Fruit fly (Drosophila melanogaster) whole organism, adult: Measurements from ENCODE around the gene CG13010.
A peak's percentile ranks its signal among the peaks of the same experiment; 100 is the strongest.

Source experiments
- CG11617 ChIP-seq: fragments of 200-800 bp; sonication (Bioruptor generic); optimal IDR thresholded peaks from 2 replicates; lab custom pipeline; 2017; ENCODE audit warnings: mild to moderate bottlenecking, missing biosample characterization, missing genetic modification reagents, missing genetic modification characterization
- CG12768 ChIP-seq: fragments of 200-800 bp; sonication (Bioruptor generic); optimal IDR thresholded peaks from 2 replicates; lab custom pipeline; 2017; ENCODE audit warnings: missing biosample characterization, missing genetic modification characterization, mild to moderate bottlenecking, moderate library complexity, missing genetic modification reagents
- CG14711 ChIP-seq: fragments of 200-800 bp; sonication (Bioruptor generic); optimal IDR thresholded peaks from 2 replicates; lab custom pipeline; 2018; ENCODE audit warnings: missing biosample characterization, mild to moderate bottlenecking, missing genetic modification characterization, moderate library complexity
- CG1620 ChIP-seq: fragments of 200-800 bp; sonication (Bioruptor generic); optimal IDR thresholded peaks from 2 replicates; lab custom pipeline; 2016; ENCODE audit warnings: missing biosample characterization, missing genetic modification characterization
- CG33017 ChIP-seq: fragments of 200-800 bp; sonication (Bioruptor generic); optimal IDR thresholded peaks from 2 replicates; lab custom pipeline; 2018; ENCODE audit warnings: missing biosample characterization, mild to moderate bottlenecking, missing genetic modification characterization, moderate library complexity
- CG5204 ChIP-seq: fragments of 200-800 bp; sonication (Bioruptor generic); optimal IDR thresholded peaks from 2 replicates; lab custom pipeline; 2016; ENCODE audit warnings: missing biosample characterization, missing genetic modification characterization
- CG7045 ChIP-seq: fragments of 200-800 bp; sonication (Bioruptor generic); optimal IDR thresholded peaks from 2 replicates; lab custom pipeline; 2017; ENCODE audit warnings: missing biosample characterization, mild to moderate bottlenecking, missing genetic modification characterization
- CG7101 ChIP-seq: fragments of 200-800 bp; sonication (Bioruptor generic); optimal IDR thresholded peaks from 2 replicates; lab custom pipeline; 2018; ENCODE audit warnings: missing biosample characterization, mild to moderate bottlenecking, missing genetic modification characterization, moderate library complexity
- Clk ChIP-seq: fragments of 200-800 bp; sonication (Bioruptor generic); optimal IDR thresholded peaks from 2 replicates; lab custom pipeline; 2017; ENCODE audit warnings: missing biosample characterization, missing genetic modification characterization
- Crg-1 ChIP-seq: fragments of 200-800 bp; sonication (Bioruptor generic); optimal IDR thresholded peaks from 2 replicates; lab custom pipeline; 2016; ENCODE audit warnings: missing biosample characterization, missing genetic modification characterization
- Hr96 ChIP-seq: fragments of 200-800 bp; sonication (Bioruptor generic); optimal IDR thresholded peaks from 2 replicates; lab custom pipeline; 2016; ENCODE audit warnings: missing biosample characterization, missing genetic modification characterization
- Mnt ChIP-seq: fragments of 200-800 bp; sonication (Bioruptor generic); optimal IDR thresholded peaks from 2 replicates; lab custom pipeline; 2016; ENCODE audit warnings: missing biosample characterization, mild to moderate bottlenecking, missing genetic modification characterization
- bab1 ChIP-seq: fragments of 200-800 bp; sonication (Bioruptor generic); optimal IDR thresholded peaks from 3 replicates; lab custom pipeline; 2019; ENCODE audit warnings: missing biosample characterization, mild to moderate bottlenecking, missing genetic modification characterization, moderate library complexity
- cic ChIP-seq: fragments of 200-800 bp; sonication (Bioruptor generic); optimal IDR thresholded peaks from 2 replicates; lab custom pipeline; 2017; ENCODE audit warnings: missing biosample characterization, mild to moderate bottlenecking, missing genetic modification characterization, moderate library complexity
- cnc ChIP-seq, 2 experiments: fragments of >200 bp; optimal IDR thresholded peaks; 2 replicates each; lab custom pipeline; 2017
- kay ChIP-seq: fragments of 200-800 bp; sonication (Bioruptor generic); peaks from one replicate; lab custom pipeline; 2016; ENCODE audit warnings: missing biosample characterization, missing genetic modification characterization, borderline replicate concordance
- ovo ChIP-seq: fragments of 200-800 bp; sonication (Bioruptor generic); optimal IDR thresholded peaks from 2 replicates; lab custom pipeline; 2016; ENCODE audit warnings: missing biosample characterization, missing genetic modification characterization
- pad ChIP-seq: fragments of 200-800 bp; sonication (Bioruptor generic); optimal IDR thresholded peaks from 3 replicates; lab custom pipeline; 2017; ENCODE audit warnings: missing biosample characterization, missing genetic modification characterization, mild to moderate bottlenecking, moderate library complexity, missing genetic modification reagents
- tj ChIP-seq: fragments of 200-800 bp; sonication (Bioruptor generic); optimal IDR thresholded peaks from 3 replicates; lab custom pipeline; 2017; ENCODE audit warnings: missing biosample characterization, mild to moderate bottlenecking, missing genetic modification characterization, moderate library complexity
- toe ChIP-seq: fragments of 200-800 bp; sonication (Bioruptor generic); optimal IDR thresholded peaks from 2 replicates; lab custom pipeline; 2016; ENCODE audit warnings: missing biosample characterization, missing genetic modification characterization

CG13010 gene

DNA sequence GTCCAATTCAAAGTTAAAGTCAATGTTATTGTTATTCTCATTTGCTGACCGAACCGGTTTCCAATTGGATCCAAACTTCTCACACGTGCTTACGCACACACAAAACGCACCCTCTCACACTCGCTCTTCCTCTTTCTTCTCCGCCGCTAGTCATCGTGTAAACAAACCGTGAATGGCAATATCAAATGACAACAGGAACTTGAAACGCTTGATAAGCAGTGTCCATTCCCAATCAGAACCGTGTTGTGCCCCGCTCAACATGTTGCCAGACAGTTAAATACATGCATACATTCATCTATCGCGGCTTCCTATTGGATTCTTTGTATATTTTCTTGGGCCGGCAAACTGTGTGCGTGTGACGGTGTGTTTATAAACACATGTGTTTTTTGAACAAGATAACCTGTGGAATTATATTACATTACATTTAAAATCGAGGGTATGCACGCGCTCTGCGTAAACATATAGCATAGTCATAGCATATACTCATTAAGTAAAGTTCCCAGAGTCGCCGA is 23.0 kb downstream of the CG13010 start:
- TF ChIP-seq bab1 (GFP tag; lab: Kevin White, UChicago), result peak; percentile 9
- TF ChIP-seq CG14711, result no peak
- TF ChIP-seq ovo (GFP tag; lab: Kevin White, UChicago), result peak; percentile 73
- TF ChIP-seq Crg-1 (GFP tag; lab: Kevin White, UChicago), result no peak
- no peak for TF ChIP-seq CG11617 (GFP tag; lab: Kevin White, UChicago)
- no peak for TF ChIP-seq CG7045 (GFP tag; lab: Kevin White, UChicago)
- TF ChIP-seq pad (GFP tag; lab: Kevin White, UChicago), result peak; percentile 5
- TF ChIP-seq tj (GFP tag; lab: Kevin White, UChicago), result peak; percentile 82
- peak; percentile 98 for TF ChIP-seq cic (GFP tag; lab: Kevin White, UChicago)
- peak; percentile 96 for TF ChIP-seq Mnt (GFP tag; lab: Kevin White, UChicago)
- TF ChIP-seq CG5204 (GFP tag; lab: Kevin White, UChicago), result no peak
- TF ChIP-seq cnc (optimal IDR thresholded peaks at IDR 0.05; lab: Kevin White, UChicago), result peak; percentile 43 to 44
- TF ChIP-seq CG7101 (tag; lab: Kevin White, UChicago), result peak; percentile 4
- no peak for TF ChIP-seq CG1620
- TF ChIP-seq toe (GFP tag; lab: Kevin White, UChicago), result no peak
- TF ChIP-seq Clk, result no peak
- no peak for TF ChIP-seq CG33017 (tag; lab: Kevin White, UChicago)
- TF ChIP-seq kay, result no peak
- no peak for TF ChIP-seq Hr96 (GFP tag; lab: Kevin White, UChicago)
- no peak for TF ChIP-seq CG12768

DNA sequence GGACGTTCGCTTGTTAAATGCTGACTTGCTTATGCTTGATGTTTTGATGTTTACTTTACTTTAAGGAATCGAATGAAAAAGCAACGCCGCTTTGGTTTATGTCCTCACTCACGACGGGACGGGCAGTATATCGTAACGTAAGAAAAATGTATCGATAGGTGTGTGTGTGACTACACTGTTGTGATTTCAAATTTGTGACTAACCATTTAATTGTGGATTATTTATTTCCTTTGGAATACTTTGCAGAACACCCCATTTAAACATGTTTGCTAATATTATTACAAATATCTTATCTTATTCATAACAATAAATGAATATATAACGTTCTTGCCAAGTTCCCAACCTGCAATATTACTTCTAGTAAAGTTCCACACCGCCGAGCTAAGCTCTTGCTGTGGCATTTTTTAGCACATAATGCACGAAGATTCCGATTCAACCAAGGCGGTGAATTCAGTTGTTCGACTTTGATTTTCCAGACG is 23.8 kb downstream of the CG13010 start, which contains the start of the genes Nemp and r:
Gene Nemp, minus strand, starts transcription at position 85 of the 479 bp plus-strand sequence.
Gene r, plus strand, starts transcription at position 429 of the 479 bp plus-strand sequence.
- TF ChIP-seq pad (GFP tag; lab: Kevin White, UChicago), result no peak
- TF ChIP-seq tj (GFP tag; lab: Kevin White, UChicago), result peak; percentile 44
- no peak for TF ChIP-seq cnc (optimal IDR thresholded peaks at IDR 0.05; lab: Kevin White, UChicago)

DNA sequence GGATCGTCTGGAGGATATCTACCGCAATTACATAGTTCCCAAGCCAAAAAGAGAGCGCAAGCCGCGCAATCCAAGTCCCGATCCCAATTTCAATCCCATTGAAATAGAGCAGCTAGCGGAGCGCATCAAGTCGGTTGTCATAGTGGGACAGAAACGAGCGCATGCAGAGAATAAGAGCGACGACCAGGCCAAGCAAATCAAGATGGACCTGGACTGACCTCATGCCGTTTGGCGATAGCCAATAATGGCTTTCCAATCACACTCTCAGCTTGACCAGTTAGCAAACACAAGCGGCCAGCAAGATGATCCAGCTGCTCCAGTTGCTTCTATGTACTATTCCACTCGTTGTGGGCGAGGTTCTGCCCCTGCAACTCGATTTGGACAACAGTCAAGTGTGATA is 27.1 kb downstream of the CG13010 start:
- TF ChIP-seq kay, result no peak
- TF ChIP-seq CG1620, result no peak
- no peak for TF ChIP-seq Crg-1 (GFP tag; lab: Kevin White, UChicago)
- TF ChIP-seq Clk, result no peak
- TF ChIP-seq CG7045 (GFP tag; lab: Kevin White, UChicago), result no peak
- no peak for TF ChIP-seq cnc (optimal IDR thresholded peaks at IDR 0.05; lab: Kevin White, UChicago)
- TF ChIP-seq Hr96 (GFP tag; lab: Kevin White, UChicago), result no peak
- TF ChIP-seq bab1 (GFP tag; lab: Kevin White, UChicago), result no peak
- TF ChIP-seq CG5204 (GFP tag; lab: Kevin White, UChicago), result no peak
- TF ChIP-seq CG7101 (tag; lab: Kevin White, UChicago), result no peak

DNA sequence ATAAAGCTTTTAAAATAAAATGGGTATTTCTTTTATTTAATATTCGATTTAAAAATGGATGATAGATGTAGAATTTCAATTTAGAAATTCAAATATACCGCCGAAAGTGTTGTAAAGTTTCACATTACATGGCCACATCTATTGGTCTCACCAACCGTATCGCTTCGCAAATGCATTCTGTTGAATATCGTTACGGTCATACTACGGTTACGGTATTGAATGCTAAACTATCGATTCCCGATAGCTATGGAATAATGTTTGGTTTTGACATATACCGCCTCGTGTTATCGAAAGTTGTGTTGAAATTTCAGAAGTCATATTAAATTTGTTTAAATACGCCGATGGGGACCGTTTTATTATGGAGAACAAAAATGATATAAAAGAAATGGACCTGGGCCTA is 27.6 kb downstream of the CG13010 start, which contains the start of the genes CG32573 and CG42512:
Gene CG32573, plus strand, starts transcription at position 279 of the 400 bp plus-strand sequence.
Gene CG42512, plus strand, starts transcription at position 279 of the 400 bp plus-strand sequence.
- peak; percentile 4 for TF ChIP-seq CG14711
- peak; percentile 41 for TF ChIP-seq Crg-1 (GFP tag; lab: Kevin White, UChicago)
- peak; percentile 29 for TF ChIP-seq pad (GFP tag; lab: Kevin White, UChicago)
- TF ChIP-seq CG33017 (tag; lab: Kevin White, UChicago), result no peak
- no peak for TF ChIP-seq Clk
- no peak for TF ChIP-seq CG1620
- peak; percentile 41 for TF ChIP-seq CG7101 (tag; lab: Kevin White, UChicago)
- TF ChIP-seq bab1 (GFP tag; lab: Kevin White, UChicago), result peak; percentile 35
- TF ChIP-seq CG5204 (GFP tag; lab: Kevin White, UChicago), result peak; percentile 12

DNA sequence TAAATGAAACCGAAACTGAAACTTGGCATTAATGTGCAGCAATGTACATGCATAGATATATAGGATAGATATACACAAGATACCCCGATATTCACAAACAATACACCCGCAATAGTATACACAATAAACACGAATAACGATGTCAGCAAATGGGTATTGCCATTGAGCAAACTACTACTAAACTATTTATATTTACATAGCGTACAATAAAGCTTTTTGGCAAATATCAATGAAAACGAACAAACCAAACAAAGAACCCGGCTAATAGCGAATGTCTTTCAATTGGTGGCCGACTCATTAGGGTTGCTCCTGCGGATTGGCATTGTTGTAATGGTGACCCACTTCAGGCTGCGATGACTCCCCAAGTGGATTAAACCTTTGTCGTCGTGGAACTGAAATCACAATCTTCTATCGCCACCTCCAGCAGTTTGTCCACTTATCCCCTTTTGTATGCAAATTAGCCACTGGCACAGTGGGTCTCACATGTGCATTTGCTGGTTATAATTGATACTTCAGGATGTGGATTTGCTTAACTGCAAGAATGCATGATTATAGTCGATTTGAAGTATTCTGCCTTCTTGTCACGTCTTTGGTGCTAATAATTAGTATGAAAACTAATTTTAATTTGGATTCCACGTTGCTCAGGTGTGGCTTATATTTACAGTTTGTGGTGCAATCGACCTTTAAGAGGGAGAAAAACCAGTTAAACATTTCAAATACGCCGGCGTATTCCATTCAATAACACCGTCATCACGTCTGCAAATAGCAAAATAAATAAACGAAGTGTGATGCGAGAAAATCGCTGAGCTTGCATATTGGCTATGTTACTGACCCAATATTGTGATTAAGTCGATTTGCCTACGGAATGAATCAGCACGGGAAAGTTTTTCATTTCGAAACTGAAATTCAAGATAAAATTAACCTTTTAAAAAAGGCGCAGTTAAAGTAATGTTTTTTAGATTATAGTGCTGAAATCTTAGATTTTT is 28.4 kb downstream of the CG13010 start:
- no peak for TF ChIP-seq cic (GFP tag; lab: Kevin White, UChicago)
- peak; percentile 64 for TF ChIP-seq tj (GFP tag; lab: Kevin White, UChicago)
- peak; percentile 3 for TF ChIP-seq CG12768
- no peak for TF ChIP-seq CG5204 (GFP tag; lab: Kevin White, UChicago)
- no peak for TF ChIP-seq CG1620
- TF ChIP-seq cnc (optimal IDR thresholded peaks at IDR 0.05; lab: Kevin White, UChicago), result no peak
- TF ChIP-seq kay, result no peak
- no peak for TF ChIP-seq Hr96 (GFP tag; lab: Kevin White, UChicago)
- no peak for TF ChIP-seq pad (GFP tag; lab: Kevin White, UChicago)
- peak; percentile 19 for TF ChIP-seq CG14711

DNA sequence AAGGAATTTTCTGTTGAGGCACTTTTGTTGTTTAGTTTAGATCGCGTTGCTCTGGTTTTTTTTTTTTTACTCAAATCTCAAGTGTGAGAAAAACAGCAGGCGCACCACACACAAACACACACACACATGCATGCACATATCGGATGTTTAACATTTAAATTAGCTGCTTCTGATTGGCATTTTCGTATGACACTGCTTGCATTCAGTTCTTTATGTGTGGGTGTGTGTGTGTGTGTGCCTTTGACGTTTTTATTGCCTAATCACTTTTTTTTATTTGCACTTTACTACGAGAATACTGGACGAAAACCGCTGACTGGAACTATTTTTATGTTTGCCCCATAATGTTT is 30.3 kb downstream of the CG13010 start:
- TF ChIP-seq cnc (optimal IDR thresholded peaks at IDR 0.05; lab: Kevin White, UChicago) (no peak), tj (GFP tag; lab: Kevin White, UChicago) (peak; percentile 81)
